Fruit fly (Drosophila melanogaster) whole organism, embryonic: ENCODE data around the gene CG4278.

ENCODE experiments used
- ATbp ChIP-seq: fragments of 200-800 bp; sonication (Bioruptor generic); optimal IDR thresholded peaks from 2 replicates; lab custom pipeline; 2017; ENCODE audit warnings: missing biosample characterization, mild to moderate bottlenecking, missing genetic modification characterization, missing genetic modification reagents
- Atf-2 ChIP-seq: fragments of 200-800 bp; sonication (Bioruptor generic); optimal IDR thresholded peaks from 2 replicates; lab custom pipeline; 2016; ENCODE audit warnings: missing biosample characterization, missing genetic modification characterization
- Bteb2 ChIP-seq: fragments of 200-800 bp; sonication (Bioruptor generic); optimal IDR thresholded peaks from 2 replicates; lab custom pipeline; 2016; ENCODE audit warnings: missing biosample characterization, missing genetic modification characterization
- CG11504 ChIP-seq: fragments of 200-800 bp; sonication (Bioruptor generic); optimal IDR thresholded peaks from 3 replicates; lab custom pipeline; 2019; ENCODE audit warnings: missing biosample characterization, mild to moderate bottlenecking, missing genetic modification characterization, moderate library complexity
- CG12104 ChIP-seq: fragments of 200-800 bp; sonication (Bioruptor generic); optimal IDR thresholded peaks from 3 replicates; lab custom pipeline; 2016; ENCODE audit warnings: missing biosample characterization, missing genetic modification characterization
- CG12391 ChIP-seq: fragments of 200-800 bp; sonication (Bioruptor generic); optimal IDR thresholded peaks from 3 replicates; lab custom pipeline; 2018; ENCODE audit warnings: missing biosample characterization, mild to moderate bottlenecking, missing genetic modification characterization, moderate library complexity
- CG12659 ChIP-seq: fragments of 200-800 bp; sonication (Bioruptor generic); optimal IDR thresholded peaks from 3 replicates; lab custom pipeline; 2017; ENCODE audit warnings: mild to moderate bottlenecking, missing biosample characterization, missing genetic modification reagents, missing genetic modification characterization
- CG13296 ChIP-seq: fragments of 200-800 bp; sonication (Bioruptor generic); optimal IDR thresholded peaks from 3 replicates; lab custom pipeline; 2018; ENCODE audit warnings: missing biosample characterization, mild to moderate bottlenecking, missing genetic modification characterization
- CG13424 ChIP-seq: fragments of 200-800 bp; sonication (Bioruptor generic); optimal IDR thresholded peaks from 2 replicates; lab custom pipeline; 2019; ENCODE audit warnings: missing biosample characterization, mild to moderate bottlenecking, missing genetic modification characterization, moderate library complexity
- CG13894 ChIP-seq: fragments of 200-800 bp; sonication (Bioruptor generic); optimal IDR thresholded peaks from 3 replicates; lab custom pipeline; 2018; ENCODE audit warnings: missing biosample characterization, mild to moderate bottlenecking, missing genetic modification characterization, moderate library complexity
- CG14667 ChIP-seq: fragments of 200-800 bp; sonication (Bioruptor generic); IDR thresholded peaks from 2 replicates; pipeline ENCODE4 v1.3.6; 2022; ENCODE audit warnings: missing biosample characterization, missing genetic modification characterization
- CG16863 ChIP-seq: fragments of 200-800 bp; sonication (Bioruptor generic); optimal IDR thresholded peaks from 3 replicates; lab custom pipeline; 2016; ENCODE audit warnings: missing biosample characterization, missing genetic modification characterization
- CG17568 ChIP-seq: fragments of 200-800 bp; sonication (Bioruptor generic); optimal IDR thresholded peaks from 2 replicates; lab custom pipeline; 2018; ENCODE audit warnings: missing biosample characterization, mild to moderate bottlenecking, missing genetic modification characterization, moderate library complexity
- CG2202 ChIP-seq: fragments of 200-800 bp; sonication (Bioruptor generic); optimal IDR thresholded peaks from 2 replicates; lab custom pipeline; 2018; ENCODE audit warnings: missing biosample characterization, mild to moderate bottlenecking, missing genetic modification characterization
- CG3163 ChIP-seq: fragments of 200-800 bp; sonication (Bioruptor generic); optimal IDR thresholded peaks from 3 replicates; lab custom pipeline; 2016; ENCODE audit warnings: missing biosample characterization, missing genetic modification characterization
- CG4854 ChIP-seq: fragments of 200-800 bp; sonication (Bioruptor generic); optimal IDR thresholded peaks from 2 replicates; lab custom pipeline; 2016; ENCODE audit warnings: missing biosample characterization, missing genetic modification characterization, inconsistent platforms
- CG6654 ChIP-seq: fragments of 200-800 bp; sonication (Bioruptor generic); optimal IDR thresholded peaks from 2 replicates; lab custom pipeline; 2017; ENCODE audit warnings: missing biosample characterization, mild to moderate bottlenecking, missing genetic modification characterization
- CG9727 ChIP-seq: fragments of 200-800 bp; sonication (Bioruptor generic); optimal IDR thresholded peaks from 3 replicates; lab custom pipeline; 2017; ENCODE audit warnings: missing biosample characterization, mild to moderate bottlenecking, missing genetic modification characterization
- CHES-1-like ChIP-seq: fragments of 200-800 bp; sonication (Bioruptor generic); optimal IDR thresholded peaks from 2 replicates; lab custom pipeline; 2016; ENCODE audit warnings: missing biosample characterization, missing genetic modification characterization
- Dfd ChIP-seq, 2 experiments: fragments of >200 bp; optimal IDR thresholded peaks; 2 replicates each; lab custom pipeline; 2017; ENCODE audit warnings: missing biosample characterization in 2 of 2, missing genetic modification characterization in 2 of 2
- ERR ChIP-seq: fragments of 200-800 bp; sonication (Bioruptor generic); optimal IDR thresholded peaks from 2 replicates; lab custom pipeline; 2016; ENCODE audit warnings: missing biosample characterization, missing genetic modification characterization
- Hey ChIP-seq: fragments of 200-800 bp; sonication (Bioruptor generic); optimal IDR thresholded peaks from 3 replicates; lab custom pipeline; 2018; ENCODE audit warnings: missing biosample characterization, mild to moderate bottlenecking, missing genetic modification characterization
- MESR4 ChIP-seq: fragments of 200-800 bp; sonication (Bioruptor generic); optimal IDR thresholded peaks from 2 replicates; lab custom pipeline; 2018; ENCODE audit warnings: missing biosample characterization, mild to moderate bottlenecking, missing genetic modification characterization, moderate library complexity
- Nf-YA ChIP-seq: fragments of 200-800 bp; sonication (Bioruptor generic); IDR thresholded peaks from 2 replicates; pipeline ENCODE4 v1.3.6; 2022; ENCODE audit warnings: missing biosample characterization, missing genetic modification characterization
- Nf-YC ChIP-seq: fragments of 200-800 bp; optimal IDR thresholded peaks from 3 replicates; lab custom pipeline; 2019; ENCODE audit warnings: missing biosample characterization, mild to moderate bottlenecking, missing genetic modification characterization, moderate library complexity
- Sox102F ChIP-seq: fragments of 200-800 bp; sonication (Bioruptor generic); optimal IDR thresholded peaks from 2 replicates; lab custom pipeline; 2018; ENCODE audit warnings: missing biosample characterization, mild to moderate bottlenecking, missing genetic modification characterization, moderate library complexity
- ac ChIP-seq: fragments of 200-800 bp; sonication (Bioruptor generic); optimal IDR thresholded peaks from 3 replicates; lab custom pipeline; 2017; ENCODE audit warnings: missing biosample characterization, mild to moderate bottlenecking, missing genetic modification characterization
- ato ChIP-seq: fragments of 200-800 bp; sonication (Bioruptor generic); IDR thresholded peaks from 2 replicates; pipeline ENCODE4 v1.3.6; 2022; ENCODE audit warnings: missing biosample characterization, missing genetic modification characterization; ENCODE audit not compliant: partially characterized antibody
- bcd ChIP-seq: fragments of 200-800 bp; sonication (Bioruptor generic); optimal IDR thresholded peaks from 2 replicates; lab custom pipeline; 2017; ENCODE audit warnings: missing biosample characterization, mild to moderate bottlenecking, missing genetic modification characterization
- bigmax ChIP-seq: fragments of 200-800 bp; sonication (Bioruptor generic); optimal IDR thresholded peaks from 2 replicates; lab custom pipeline; 2018; ENCODE audit warnings: missing biosample characterization, mild to moderate bottlenecking, missing genetic modification characterization
- crp ChIP-seq, 2 experiments: fragments of 200-800 bp; sonication (Bioruptor generic); optimal IDR thresholded peaks; 2 replicates in 1 of 2; 3 replicates in 1 of 2; lab custom pipeline; 2017; ENCODE audit warnings: missing biosample characterization in 2 of 2, missing genetic modification characterization in 2 of 2, mild to moderate bottlenecking in 1 of 2, moderate library complexity in 1 of 2
- eyg ChIP-seq: fragments of 200-800 bp; sonication (Bioruptor generic); optimal IDR thresholded peaks from 3 replicates; lab custom pipeline; 2016; ENCODE audit warnings: missing biosample characterization, missing genetic modification characterization
- fd102C ChIP-seq: fragments of 200-800 bp; sonication (Bioruptor generic); optimal IDR thresholded peaks from 2 replicates; lab custom pipeline; 2018; ENCODE audit warnings: missing biosample characterization, mild to moderate bottlenecking, missing genetic modification characterization, moderate library complexity
- ftz-f1 ChIP-seq: fragments of 200-800 bp; sonication (Bioruptor generic); optimal IDR thresholded peaks from 2 replicates; lab custom pipeline; 2016; ENCODE audit warnings: missing biosample characterization, missing genetic modification characterization
- insv ChIP-seq, 2 experiments: fragments of 200-800 bp; sonication (Bioruptor generic); optimal IDR thresholded peaks; 3 replicates each; lab custom pipeline; 2016 to 2018; ENCODE audit warnings: missing biosample characterization in 2 of 2, missing genetic modification characterization in 2 of 2
- ken ChIP-seq: fragments of 200-800 bp; sonication (Bioruptor generic); IDR thresholded peaks from 3 replicates; pipeline ENCODE4 v1.3.6; 2022; ENCODE audit warnings: missing biosample characterization, missing genetic modification characterization
- lmd ChIP-seq: fragments of 200-800 bp; sonication (Bioruptor generic); IDR thresholded peaks from 2 replicates; pipeline ENCODE4 v1.3.6; 2022; ENCODE audit warnings: missing biosample characterization, missing genetic modification characterization
- maf-S ChIP-seq: fragments of 200-800 bp; sonication (Bioruptor generic); optimal IDR thresholded peaks from 2 replicates; lab custom pipeline; 2016; ENCODE audit warnings: missing biosample characterization, missing genetic modification characterization
- mam ChIP-seq: fragments of 200-800 bp; sonication (Bioruptor generic); optimal IDR thresholded peaks from 3 replicates; lab custom pipeline; 2016; ENCODE audit warnings: missing biosample characterization, missing genetic modification characterization
- nau ChIP-seq: fragments of 200-800 bp; sonication (Bioruptor generic); optimal IDR thresholded peaks from 3 replicates; lab custom pipeline; 2017; ENCODE audit warnings: missing biosample characterization, mild to moderate bottlenecking, missing genetic modification characterization, missing genetic modification reagents
- nmo ChIP-seq: fragments of 200-800 bp; sonication (Bioruptor generic); optimal IDR thresholded peaks from 2 replicates; lab custom pipeline; 2018; ENCODE audit warnings: missing biosample characterization, mild to moderate bottlenecking, missing genetic modification characterization, moderate library complexity
- sd ChIP-seq: fragments of 200-800 bp; sonication (Bioruptor generic); optimal IDR thresholded peaks from 3 replicates; lab custom pipeline; 2018; ENCODE audit warnings: missing biosample characterization, mild to moderate bottlenecking, missing genetic modification characterization, moderate library complexity
- sens ChIP-seq: fragments of 200-800 bp; sonication (Bioruptor generic); peaks from one replicate; lab custom pipeline; 2016; ENCODE audit warnings: missing biosample characterization, missing genetic modification characterization
- shn ChIP-seq: fragments of 200-800 bp; sonication (Bioruptor generic); optimal IDR thresholded peaks from 3 replicates; lab custom pipeline; 2016; ENCODE audit warnings: missing biosample characterization, missing genetic modification characterization
- sob ChIP-seq: fragments of 200-800 bp; sonication (Bioruptor generic); IDR thresholded peaks from 2 replicates; pipeline ENCODE4 v1.3.6; 2022; ENCODE audit warnings: missing biosample characterization, missing genetic modification characterization
- trh ChIP-seq: fragments of 200-800 bp; sonication (Bioruptor generic); optimal IDR thresholded peaks from 2 replicates; lab custom pipeline; 2016; ENCODE audit warnings: missing biosample characterization, missing genetic modification characterization
- yki ChIP-seq: fragments of >200 bp; optimal IDR thresholded peaks from 3 replicates; lab custom pipeline; 2018

The CG4278 gene

dm6 chr2L:16284306-16285299 is 42.3 kb upstream of the CG4278 start (continued):
- TF ChIP-seq CG12104 (GFP tag; lab: Kevin White, UChicago), result peak; percentile 0
- peak in 1 of 2 experiments; percentile 56 for TF ChIP-seq crp (GFP tag; optimal IDR thresholded peaks at IDR 0.05; lab: Kevin White, UChicago)
- TF ChIP-seq CG4854 (GFP tag; lab: Kevin White, UChicago), result peak; percentile 36
- TF ChIP-seq maf-S (GFP tag; lab: Kevin White, UChicago), result peak; percentile 8
- TF ChIP-seq CHES-1-like, result peak; percentile 4
- TF ChIP-seq fd102C (GFP tag; lab: Kevin White, UChicago), result no peak
- peak; percentile 9 for TF ChIP-seq ac (GFP tag; lab: Kevin White, UChicago)
- peak; percentile 51 for TF ChIP-seq nau (GFP tag; lab: Kevin White, UChicago)
- TF ChIP-seq mam (GFP tag; lab: Kevin White, UChicago), result peak; percentile 50
- TF ChIP-seq shn (GFP tag; lab: Kevin White, UChicago), result no peak
- peak; percentile 78 for TF ChIP-seq CG3163 (GFP tag; lab: Kevin White, UChicago)
- no peak for TF ChIP-seq MESR4 (GFP tag; lab: Kevin White, UChicago)
- peak; percentile 44 for TF ChIP-seq bigmax (GFP tag; lab: Kevin White, UChicago)
- TF ChIP-seq CG13894 (tag; lab: Kevin White, UChicago), result peak; percentile 60
- no peak for TF ChIP-seq Dfd (GFP tag; optimal IDR thresholded peaks at IDR 0.05; lab: Kevin White, UChicago)
- TF ChIP-seq sd (tag; lab: Kevin White, UChicago), result peak; percentile 41
- TF ChIP-seq Hey (tag; lab: Kevin White, UChicago), result no peak
- TF ChIP-seq CG13424 (tag; lab: Kevin White, UChicago), result peak; percentile 29
- TF ChIP-seq Nf-YC (tag; lab: Kevin White, UChicago), result peak; percentile 1
- TF ChIP-seq ATbp (GFP tag; lab: Kevin White, UChicago), result peak; percentile 52
- peak; percentile 36 for TF ChIP-seq trh (GFP tag; lab: Kevin White, UChicago)
- peak; percentile 56 for TF ChIP-seq CG12391
- TF ChIP-seq eyg (GFP tag; lab: Kevin White, UChicago), result peak; percentile 2
- no peak for TF ChIP-seq CG6654 (GFP tag; lab: Kevin White, UChicago)
- TF ChIP-seq nmo (GFP tag; lab: Kevin White, UChicago), result peak; percentile 37
- peak; percentile 63 for TF ChIP-seq yki (lab: Kevin White, UChicago)
- TF ChIP-seq bcd, result peak; percentile 23
- peak; percentile 37 for TF ChIP-seq Bteb2 (GFP tag; lab: Kevin White, UChicago)
- peak; percentile 5 for TF ChIP-seq CG16863 (GFP tag; lab: Kevin White, UChicago)

- TF ChIP-seq CG9727 (GFP tag; lab: Kevin White, UChicago) (peak; percentile 77), CG2202 (tag; lab: Kevin White, UChicago) (peak; percentile 77), CG17568 (peak; percentile 67), sob (GFP tag; lab: Robert Waterston, UW) (no peak), bcd (peak; percentile 87), CG12659 (GFP tag; lab: Kevin White, UChicago) (peak; percentile 70), ato (GFP tag; lab: Robert Waterston, UW) (no peak), Sox102F (GFP tag; lab: Kevin White, UChicago) (peak; percentile 94), ken (GFP tag; lab: Robert Waterston, UW) (no peak), CG14667 (GFP tag; lab: Robert Waterston, UW) (no peak), sens (GFP tag; lab: Kevin White, UChicago) (peak; percentile 98), ftz-f1 (GFP tag; lab: Kevin White, UChicago) (no peak), Atf-2 (peak; percentile 81), CG11504 (tag; lab: Kevin White, UChicago) (peak; percentile 88), ERR (GFP tag; lab: Kevin White, UChicago) (peak; percentile 59), insv (GFP tag; optimal IDR thresholded peaks at IDR 0.05; lab: Kevin White, UChicago) (no peak), Nf-YA (GFP tag; lab: Robert Waterston, UW) (no peak), CG13296 (GFP tag; lab: Kevin White, UChicago) (peak; percentile 57), lmd (GFP tag; lab: Robert Waterston, UW) (no peak)
Measured at dm6 chr2L:16285692-16286359, 41.0 kb upstream of the CG4278 start.
